Fruit fly (Drosophila melanogaster) whole organism, embryonic: ENCODE measurements around the gene Dh31.

Source experiments
- Atf6 ChIP-seq: fragments of 200-800 bp; sonication (Bioruptor generic); IDR thresholded peaks from 2 replicates; pipeline ENCODE4 v1.3.6; 2022; ENCODE audit warnings: missing biosample characterization, missing genetic modification characterization
- Awh ChIP-seq: fragments of 200-800 bp; sonication (Bioruptor generic); IDR thresholded peaks from 2 replicates; pipeline ENCODE4, ENCODE4 v1.3.6; 2022; ENCODE audit warnings: missing biosample characterization, missing genetic modification characterization
- CG10565 ChIP-seq: fragments of 200-800 bp; sonication (Bioruptor generic); optimal IDR thresholded peaks from 3 replicates; lab custom pipeline; 2016; ENCODE audit warnings: missing biosample characterization, mild to moderate bottlenecking, missing genetic modification characterization
- CG10654 ChIP-seq: fragments of 200-800 bp; sonication (Bioruptor generic); optimal IDR thresholded peaks from 2 replicates; lab custom pipeline; 2016; ENCODE audit warnings: missing biosample characterization, missing genetic modification characterization
- CG10979 ChIP-seq: fragments of 200-800 bp; sonication (Bioruptor generic); optimal IDR thresholded peaks from 2 replicates; lab custom pipeline; 2018; ENCODE audit warnings: missing biosample characterization, mild to moderate bottlenecking, missing genetic modification characterization, moderate library complexity
- CG11504 ChIP-seq: fragments of 200-800 bp; sonication (Bioruptor generic); optimal IDR thresholded peaks from 3 replicates; lab custom pipeline; 2019; ENCODE audit warnings: missing biosample characterization, mild to moderate bottlenecking, missing genetic modification characterization, moderate library complexity
- CG12391 ChIP-seq: fragments of 200-800 bp; sonication (Bioruptor generic); optimal IDR thresholded peaks from 3 replicates; lab custom pipeline; 2018; ENCODE audit warnings: missing biosample characterization, mild to moderate bottlenecking, missing genetic modification characterization, moderate library complexity
- CG12744 ChIP-seq: fragments of 200-800 bp; sonication (Bioruptor generic); optimal IDR thresholded peaks from 2 replicates; lab custom pipeline; 2016; ENCODE audit warnings: missing biosample characterization, missing genetic modification characterization
- CG13123 ChIP-seq: fragments of 200-800 bp; sonication (Bioruptor generic); optimal IDR thresholded peaks from 2 replicates; lab custom pipeline; 2016; ENCODE audit warnings: missing biosample characterization, missing genetic modification characterization
- CG17568 ChIP-seq: fragments of 200-800 bp; sonication (Bioruptor generic); optimal IDR thresholded peaks from 2 replicates; lab custom pipeline; 2018; ENCODE audit warnings: missing biosample characterization, mild to moderate bottlenecking, missing genetic modification characterization, moderate library complexity
- CG17802 ChIP-seq: fragments of 200-800 bp; sonication (Bioruptor generic); optimal IDR thresholded peaks from 2 replicates; lab custom pipeline; 2018; ENCODE audit warnings: missing biosample characterization, mild to moderate bottlenecking, missing genetic modification characterization, moderate library complexity
- CG17829 ChIP-seq: fragments of 200-800 bp; optimal IDR thresholded peaks from 2 replicates; lab custom pipeline; 2019; ENCODE audit warnings: missing biosample characterization, mild to moderate bottlenecking, missing genetic modification characterization, moderate library complexity
- CG2712 ChIP-seq: fragments of 200-800 bp; optimal IDR thresholded peaks from 3 replicates; lab custom pipeline; 2019; ENCODE audit warnings: missing biosample characterization, mild to moderate bottlenecking, missing genetic modification characterization, moderate library complexity
- CG30403 ChIP-seq: fragments of 200-800 bp; sonication (Bioruptor generic); optimal IDR thresholded peaks from 3 replicates; lab custom pipeline; 2016; ENCODE audit warnings: missing biosample characterization, missing genetic modification characterization
- CG31365 ChIP-seq: fragments of 200-800 bp; sonication (Bioruptor generic); optimal IDR thresholded peaks from 2 replicates; lab custom pipeline; 2018; ENCODE audit warnings: missing biosample characterization, mild to moderate bottlenecking, missing genetic modification characterization
- CG4617 ChIP-seq: fragments of 200-800 bp; sonication (Bioruptor generic); optimal IDR thresholded peaks from 3 replicates; lab custom pipeline; 2016; ENCODE audit warnings: missing biosample characterization, missing genetic modification characterization, borderline replicate concordance
- CG8359 ChIP-seq: fragments of 200-800 bp; sonication (Bioruptor generic); optimal IDR thresholded peaks from 2 replicates; lab custom pipeline; 2017; ENCODE audit warnings: missing biosample characterization, mild to moderate bottlenecking, missing genetic modification characterization, borderline replicate concordance
- ERR ChIP-seq: fragments of 200-800 bp; sonication (Bioruptor generic); optimal IDR thresholded peaks from 2 replicates; lab custom pipeline; 2016; ENCODE audit warnings: missing biosample characterization, missing genetic modification characterization
- Ets65A ChIP-seq: fragments of 200-800 bp; sonication (Bioruptor generic); peaks from one replicate; lab custom pipeline; 2016; ENCODE audit warnings: missing biosample characterization, missing genetic modification characterization
- GATAe ChIP-seq: fragments of 200-800 bp; sonication (Bioruptor generic); conservative IDR thresholded peaks from 2 replicates; pipeline ENCODE4 v1.3.6; 2022; ENCODE audit warnings: missing biosample characterization, missing genetic modification characterization
- HLH4C ChIP-seq: fragments of 200-800 bp; sonication (Bioruptor generic); IDR thresholded peaks from 3 replicates; pipeline ENCODE4 v1.3.6; 2022; ENCODE audit warnings: missing biosample characterization, missing genetic modification characterization; ENCODE audit not compliant: partially characterized antibody
- HmgZ ChIP-seq: fragments of 200-800 bp; sonication (Bioruptor generic); optimal IDR thresholded peaks from 2 replicates; lab custom pipeline; 2018; ENCODE audit warnings: missing biosample characterization, mild to moderate bottlenecking, missing genetic modification characterization
- Hr39 ChIP-seq: fragments of >200 bp; optimal IDR thresholded peaks from 2 replicates; lab custom pipeline; 2017
- Hsf ChIP-seq: fragments of 200-800 bp; sonication (Bioruptor generic); optimal IDR thresholded peaks from 3 replicates; lab custom pipeline; 2016; ENCODE audit warnings: missing biosample characterization, missing genetic modification characterization
- Lhr ChIP-seq: fragments of 200-800 bp; sonication (Bioruptor generic); optimal IDR thresholded peaks from 3 replicates; lab custom pipeline; 2017; ENCODE audit warnings: mild to moderate bottlenecking, missing biosample characterization, missing genetic modification reagents, missing genetic modification characterization
- MBD-R2 ChIP-seq: fragments of 200-800 bp; sonication (Bioruptor generic); IDR thresholded peaks from 2 replicates; pipeline ENCODE4 v1.3.6; 2022; ENCODE audit warnings: missing biosample characterization, missing genetic modification characterization
- MESR4 ChIP-seq: fragments of 200-800 bp; sonication (Bioruptor generic); optimal IDR thresholded peaks from 2 replicates; lab custom pipeline; 2018; ENCODE audit warnings: missing biosample characterization, mild to moderate bottlenecking, missing genetic modification characterization, moderate library complexity
- NfI ChIP-seq: fragments of 200-800 bp; sonication (Bioruptor generic); optimal IDR thresholded peaks from 3 replicates; lab custom pipeline; 2018; ENCODE audit warnings: missing biosample characterization, mild to moderate bottlenecking, missing genetic modification characterization, moderate library complexity
- Sry-β ChIP-seq: fragments of 200-800 bp; sonication (Bioruptor generic); optimal IDR thresholded peaks from 2 replicates; lab custom pipeline; 2018; ENCODE audit warnings: missing biosample characterization, mild to moderate bottlenecking, missing genetic modification characterization, moderate library complexity
- TFAM ChIP-seq: fragments of 200-800 bp; sonication (Bioruptor generic); optimal IDR thresholded peaks from 2 replicates; lab custom pipeline; 2017; ENCODE audit warnings: missing biosample characterization, missing genetic modification characterization, inconsistent platforms
- ash1 ChIP-seq: fragments of 200-800 bp; sonication (Bioruptor generic); optimal IDR thresholded peaks from 2 replicates; lab custom pipeline; 2018; ENCODE audit warnings: missing biosample characterization, mild to moderate bottlenecking, missing genetic modification characterization
- az2 ChIP-seq: fragments of 200-800 bp; sonication (Bioruptor generic); optimal IDR thresholded peaks from 3 replicates; lab custom pipeline; 2016; ENCODE audit warnings: missing biosample characterization, missing genetic modification characterization
- chif ChIP-seq, 2 experiments: fragments of 200-800 bp; sonication (Bioruptor generic); optimal IDR thresholded peaks; 3 replicates each; lab custom pipeline; 2016; ENCODE audit warnings: missing biosample characterization in 2 of 2, missing genetic modification characterization in 2 of 2
- ems ChIP-seq: fragments of 200-800 bp; sonication (Bioruptor generic); optimal IDR thresholded peaks from 3 replicates; lab custom pipeline; 2016; ENCODE audit warnings: missing biosample characterization, missing genetic modification characterization
- kay ChIP-seq: fragments of 200-800 bp; sonication (Bioruptor generic); optimal IDR thresholded peaks from 2 replicates; lab custom pipeline; 2016; ENCODE audit warnings: missing biosample characterization, missing genetic modification characterization
- maf-S ChIP-seq: fragments of 200-800 bp; sonication (Bioruptor generic); optimal IDR thresholded peaks from 2 replicates; lab custom pipeline; 2016; ENCODE audit warnings: missing biosample characterization, missing genetic modification characterization
- nau ChIP-seq: fragments of 200-800 bp; sonication (Bioruptor generic); optimal IDR thresholded peaks from 3 replicates; lab custom pipeline; 2017; ENCODE audit warnings: missing biosample characterization, mild to moderate bottlenecking, missing genetic modification characterization, missing genetic modification reagents
- nerfin-2 ChIP-seq: fragments of 200-800 bp; sonication (Bioruptor generic); IDR thresholded peaks from 2 replicates; pipeline ENCODE4 v1.3.6; 2022; ENCODE audit warnings: missing biosample characterization, missing genetic modification characterization; ENCODE audit not compliant: partially characterized antibody
- p53 ChIP-seq: fragments of 200-800 bp; sonication (Bioruptor generic); optimal IDR thresholded peaks from 2 replicates; lab custom pipeline; 2016; ENCODE audit warnings: missing biosample characterization, missing genetic modification characterization
- prd ChIP-seq, 3 experiments: fragments of >200 bp in 2 of 3; fragments of 200-800 bp in 1 of 3; sonication (Bioruptor generic) in 1 of 3; optimal IDR thresholded peaks in 2 of 3; IDR thresholded peaks in 1 of 3; 2 replicates in 2 of 3; 3 replicates in 1 of 3; pipeline versions ENCODE4 v1.3.6 to Lab custom; 2017 to 2022; ENCODE audit warnings: missing biosample characterization in 1 of 3, missing genetic modification characterization in 1 of 3
- pzg ChIP-seq: fragments of 200-800 bp; sonication (Bioruptor generic); optimal IDR thresholded peaks from 3 replicates; lab custom pipeline; 2018; ENCODE audit warnings: missing biosample characterization, mild to moderate bottlenecking, missing genetic modification characterization, moderate library complexity
- ro ChIP-seq: fragments of 200-800 bp; sonication (Bioruptor generic); IDR thresholded peaks from 2 replicates; pipeline ENCODE4 v1.3.6; 2022; ENCODE audit warnings: missing biosample characterization, missing genetic modification characterization
- row ChIP-seq: fragments of 200-800 bp; sonication (Bioruptor generic); IDR thresholded peaks from 3 replicates; pipeline ENCODE4 v1.3.6; 2022; ENCODE audit warnings: missing biosample characterization, missing genetic modification characterization
- scrt ChIP-seq: fragments of 200-800 bp; sonication (Bioruptor generic); optimal IDR thresholded peaks from 2 replicates; lab custom pipeline; 2018; ENCODE audit warnings: missing biosample characterization, mild to moderate bottlenecking, missing genetic modification characterization, moderate library complexity
- shn ChIP-seq: fragments of 200-800 bp; sonication (Bioruptor generic); optimal IDR thresholded peaks from 3 replicates; lab custom pipeline; 2016; ENCODE audit warnings: missing biosample characterization, missing genetic modification characterization
- sqz ChIP-seq: fragments of 200-800 bp; sonication (Bioruptor generic); optimal IDR thresholded peaks from 3 replicates; lab custom pipeline; 2018; ENCODE audit warnings: missing biosample characterization, mild to moderate bottlenecking, missing genetic modification characterization
- tap ChIP-seq: fragments of 200-800 bp; optimal IDR thresholded peaks from 3 replicates; lab custom pipeline; 2019; ENCODE audit warnings: missing biosample characterization, mild to moderate bottlenecking, missing genetic modification characterization, moderate library complexity
- tgo ChIP-seq: fragments of 200-800 bp; sonication (Bioruptor generic); IDR thresholded peaks from 3 replicates; pipeline ENCODE4 v1.3.6; 2022; ENCODE audit warnings: missing biosample characterization, missing genetic modification characterization
- unc-4 ChIP-seq: fragments of 200-800 bp; sonication (Bioruptor generic); IDR thresholded peaks from 2 replicates; pipeline ENCODE4 v1.3.6; 2022; ENCODE audit warnings: missing biosample characterization, missing genetic modification characterization; ENCODE audit not compliant: partially characterized antibody
- wdn ChIP-seq: fragments of 200-800 bp; sonication (Bioruptor generic); IDR thresholded peaks from 2 replicates; pipeline ENCODE4 v1.3.6; 2022; ENCODE audit warnings: missing biosample characterization, missing genetic modification characterization

Gene Dh31

DNA sequence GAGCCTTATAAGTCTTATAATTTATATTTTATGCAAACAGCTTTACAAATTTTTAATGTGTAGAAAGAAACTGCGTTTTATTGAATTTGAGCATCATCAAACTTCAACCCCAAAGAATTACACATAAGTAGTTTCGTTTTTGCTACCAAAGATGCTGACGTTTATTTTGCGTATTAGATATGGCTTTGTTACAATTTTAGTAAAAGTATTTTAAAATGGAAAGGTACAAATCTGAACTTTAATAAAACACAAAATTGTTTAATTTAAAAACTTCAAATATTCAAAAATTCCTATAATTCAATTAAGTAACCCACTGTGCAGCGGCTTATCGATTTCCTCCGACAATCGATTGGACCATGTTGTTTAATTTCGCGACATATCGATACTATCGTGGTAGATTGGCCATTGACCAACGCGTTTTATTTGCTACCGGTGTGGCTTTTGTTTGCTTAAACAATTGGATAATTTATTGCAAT is 42.5 kb downstream of the Dh31 start, which contains the start of gene prg (continued):
- peak; percentile 39 for TF ChIP-seq CG17568 (GFP tag; lab: Kevin White, UChicago)
- TF ChIP-seq HmgZ (tag; lab: Kevin White, UChicago): peak; percentile 69
- TF ChIP-seq nau (GFP tag; lab: Kevin White, UChicago): no peak
- no peak for TF ChIP-seq prd (optimal IDR thresholded peaks at IDR 0.05; lab: Kevin White, UChicago)
- TF ChIP-seq prd (GFP tag; IDR thresholded peaks at IDR 0.05; lab: Robert Waterston, UW): no peak; the same call in 2 of the 3 replicates
- peak; percentile 90 for TF ChIP-seq MBD-R2 (GFP tag; lab: Robert Waterston, UW)
- peak; percentile 95 for TF ChIP-seq Ets65A (GFP tag; lab: Kevin White, UChicago)
- peak; percentile 51 for TF ChIP-seq maf-S (GFP tag; lab: Kevin White, UChicago)
- peak; percentile 94 for TF ChIP-seq unc-4 (GFP tag; lab: Robert Waterston, UW)
- TF ChIP-seq ems: peak; percentile 78
- peak; percentile 55 for TF ChIP-seq CG13123 (GFP tag; lab: Kevin White, UChicago)
- no peak for TF ChIP-seq Hr39 (lab: Kevin White, UChicago)
- peak; percentile 72; the same call in 1 of the 2 replicates for TF ChIP-seq Atf6 (GFP tag; lab: Robert Waterston, UW)
- peak; percentile 56 for TF ChIP-seq kay (GFP tag; lab: Kevin White, UChicago)
- TF ChIP-seq az2 (GFP tag; lab: Kevin White, UChicago): peak; percentile 54
- TF ChIP-seq CG4617: peak; percentile 57
- peak; percentile 70 for TF ChIP-seq MESR4 (GFP tag; lab: Kevin White, UChicago)
- TF ChIP-seq pzg (GFP tag; lab: Kevin White, UChicago): peak; percentile 59
- no peak for TF ChIP-seq CG10565 (GFP tag; lab: Kevin White, UChicago)
- no peak for TF ChIP-seq CG31365 (tag; lab: Kevin White, UChicago)
- TF ChIP-seq CG17802 (tag; lab: Kevin White, UChicago): no peak
- peak; percentile 36 for TF ChIP-seq CG10654 (GFP tag; lab: Kevin White, UChicago)
- TF ChIP-seq tgo (GFP tag; lab: Robert Waterston, UW): peak; percentile 67
- TF ChIP-seq CG17829 (tag; lab: Kevin White, UChicago): peak; percentile 55
- 0 out of 2 replicates have a peak, but pooled peaks have one; percentile 32 for TF ChIP-seq wdn (GFP tag; lab: Robert Waterston, UW)
- TF ChIP-seq CG2712 (tag; lab: Kevin White, UChicago): peak; percentile 71
- TF ChIP-seq Lhr (GFP tag; lab: Kevin White, UChicago): peak; percentile 42
- TF ChIP-seq sqz (GFP tag; lab: Kevin White, UChicago): peak; percentile 22
- no peak for TF ChIP-seq p53 (GFP tag; lab: Kevin White, UChicago)
- TF ChIP-seq shn: peak; percentile 31
- peak; percentile 60 for TF ChIP-seq CG12744 (GFP tag; lab: Kevin White, UChicago)
- peak; percentile 79 for TF ChIP-seq Hsf (GFP tag; lab: Kevin White, UChicago)
- TF ChIP-seq CG11504 (tag; lab: Kevin White, UChicago): peak; percentile 79
- TF ChIP-seq chif (GFP tag; optimal IDR thresholded peaks at IDR 0.05; lab: Kevin White, UChicago): peak; percentile 15 to 51
- peak; percentile 42 for TF ChIP-seq tap (tag; lab: Kevin White, UChicago)
- TF ChIP-seq ERR: no peak
- TF ChIP-seq NfI (GFP tag; lab: Kevin White, UChicago): peak; percentile 74
- TF ChIP-seq nerfin-2 (GFP tag; lab: Robert Waterston, UW): peak; percentile 94
- TF ChIP-seq GATAe (GFP tag; lab: Robert Waterston, UW): 0 out of 2 replicates have a peak, but pooled peaks have one; percentile 16
- no peak for TF ChIP-seq TFAM (GFP tag; lab: Kevin White, UChicago)
- no peak for TF ChIP-seq ash1 (GFP tag; lab: Kevin White, UChicago)
- no peak for TF ChIP-seq ro (GFP tag; lab: Robert Waterston, UW)
- TF ChIP-seq CG30403 (GFP tag; lab: Kevin White, UChicago): peak; percentile 74
- no peak for TF ChIP-seq Sry-β (GFP tag; lab: Kevin White, UChicago)
- TF ChIP-seq CG10979: peak; percentile 67
- TF ChIP-seq row (GFP tag; lab: Robert Waterston, UW): peak; percentile 86
- no peak for TF ChIP-seq CG8359
- peak; percentile 97 for TF ChIP-seq HLH4C (GFP tag; lab: Robert Waterston, UW)
- peak; percentile 76 for TF ChIP-seq CG12391 (tag; lab: Kevin White, UChicago)
- TF ChIP-seq Awh (GFP tag; lab: Robert Waterston, UW): 0 out of 2 replicates have a peak, but pooled peaks have one; percentile 21
- TF ChIP-seq scrt (GFP tag; lab: Kevin White, UChicago): no peak
